Fruit fly (Drosophila melanogaster): Measurements from ENCODE around the gene cact.

DNA sequence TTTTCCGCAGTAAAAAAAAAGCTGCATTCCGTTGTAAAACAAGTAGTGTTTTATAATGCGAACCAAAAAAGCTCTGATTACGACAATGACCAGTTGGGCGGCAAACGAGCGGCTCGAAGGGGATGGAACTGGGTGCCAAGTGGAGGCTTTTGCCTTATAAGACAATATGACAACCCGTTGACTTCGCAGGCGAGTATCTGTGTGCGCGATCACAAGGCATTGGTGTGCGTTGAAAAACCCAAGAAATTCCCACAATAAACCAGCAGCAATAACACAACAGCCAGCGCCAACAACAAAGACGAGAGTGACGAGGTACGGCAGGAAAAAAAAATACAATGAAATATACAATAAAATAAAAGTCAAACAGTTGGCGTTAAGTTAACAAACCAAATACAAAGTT, 11.0 kb downstream of the cact start:
- TF ChIP-seq CG8478 (optimal IDR thresholded peaks at IDR 0.05): no peak
- no peak for TF ChIP-seq CTCF (optimal IDR thresholded peaks at IDR 0.05)

Measured in S2 (cell line).